Fruit fly (Drosophila melanogaster): ENCODE measurements around the gene AIF.
A peak's percentile ranks its signal among the peaks of the same experiment; 100 is the strongest.

AIF gene

dm6 chr2L:2180120-2180539 is 28.6 kb downstream of the AIF start (continued):
- TF ChIP-seq Adf1 (GFP tag; IDR thresholded peaks at IDR 0.05) (peak; percentile 48), gsb-n (tag; optimal IDR thresholded peaks at IDR 0.05) (peak; percentile 93), twi (tag; optimal IDR thresholded peaks at IDR 0.05) (peak; percentile 68), pzg (GFP tag; optimal IDR thresholded peaks at IDR 0.05) (no peak), crol (GFP tag; IDR thresholded peaks at IDR 0.05) (peak; percentile 68), Camta (GFP tag; optimal IDR thresholded peaks at IDR 0.05) (peak; percentile 81), Ada2b (GFP tag; IDR thresholded peaks at IDR 0.05) (peak; percentile 91), Hr78 (GFP tag; optimal IDR thresholded peaks at IDR 0.05) (peak in 1 of 2 experiments; percentile 97), NFAT (GFP tag; IDR thresholded peaks at IDR 0.05) (peak; percentile 61), ap (GFP tag; IDR thresholded peaks at IDR 0.05) (peak; percentile 91), nerfin-2 (GFP tag; IDR thresholded peaks at IDR 0.05; ENCODE audit: partially characterized antibody) (no peak), NfI (GFP tag; optimal IDR thresholded peaks at IDR 0.05) (peak; percentile 79), wek (GFP tag; optimal IDR thresholded peaks at IDR 0.05) (peak; percentile 66), Dek (tag; optimal IDR thresholded peaks at IDR 0.05) (peak; percentile 86), mld (GFP tag; IDR thresholded peaks at IDR 0.05; ENCODE audit: partially characterized antibody) (no peak), CG15073 (GFP tag; optimal IDR thresholded peaks at IDR 0.05) (peak; percentile 55), CG12391 (tag; optimal IDR thresholded peaks at IDR 0.05) (peak; percentile 94), wor (GFP tag; IDR thresholded peaks at IDR 0.05) (peak; percentile 87), klu (GFP tag; IDR thresholded peaks at IDR 0.05) (peak; percentile 64), CG2712 (tag; optimal IDR thresholded peaks at IDR 0.05) (peak; percentile 96), run (tag; optimal IDR thresholded peaks at IDR 0.05) (peak; percentile 90), Bgb (GFP tag; IDR thresholded peaks at IDR 0.05; ENCODE audit: partially characterized antibody) (no peak), Fer1 (GFP tag; optimal IDR thresholded peaks at IDR 0.05) (peak; percentile 88), Side (GFP tag; optimal IDR thresholded peaks at IDR 0.05) (peak; percentile 71), CG7963 (GFP tag; IDR thresholded peaks at IDR 0.05; ENCODE audit: partially characterized antibody) (no peak), pnt (GFP tag; optimal IDR thresholded peaks at IDR 0.05) (peak; percentile 74), emc (GFP tag; optimal IDR thresholded peaks at IDR 0.05) (peak; percentile 17), Dll (GFP tag; IDR thresholded peaks at IDR 0.05; ENCODE audit: partially characterized antibody) (no peak), HHEX (GFP tag; optimal IDR thresholded peaks at IDR 0.05) (peak; percentile 87), vnd (GFP tag; IDR thresholded peaks at IDR 0.05; ENCODE audit: partially characterized antibody) (no peak), fd64A (GFP tag; optimal IDR thresholded peaks at IDR 0.05) (peak; percentile 82), CG1602 (GFP tag; optimal IDR thresholded peaks at IDR 0.05) (peak; percentile 85), CG2199 (GFP tag; IDR thresholded peaks at IDR 0.05) (peak; percentile 80; the same call in 2 of the 3 replicates), grau (tag; optimal IDR thresholded peaks at IDR 0.05) (peak; percentile 90), CG1832 (GFP tag; optimal IDR thresholded peaks at IDR 0.05) (no peak), chinmo (GFP tag; IDR thresholded peaks at IDR 0.05; ENCODE audit: partially characterized antibody) (peak; percentile 51; the same call in 1 of the 4 replicates), CG8290 (GFP tag; optimal IDR thresholded peaks at IDR 0.05) (peak; percentile 73), CG8290 (tag; optimal IDR thresholded peaks at IDR 0.05) (peak; percentile 26 to 81), CG5953 (GFP tag; IDR thresholded peaks at IDR 0.05) (peak; percentile 87), tin (GFP tag; optimal IDR thresholded peaks at IDR 0.05) (peak; percentile 91), CG7357 (GFP tag; IDR thresholded peaks at IDR 0.05) (peak; percentile 72; the same call in 2 of the 3 replicates), gce (GFP tag; IDR thresholded peaks at IDR 0.05) (peak; percentile 89), Tbp (GFP tag; optimal IDR thresholded peaks at IDR 0.05) (no peak), CG18011 (GFP tag; optimal IDR thresholded peaks at IDR 0.05) (peak; percentile 64), corto (GFP tag; optimal IDR thresholded peaks at IDR 0.05) (no peak), vfl (GFP tag; optimal IDR thresholded peaks at IDR 0.05) (peak; percentile 63), Hmr (GFP tag; optimal IDR thresholded peaks at IDR 0.05) (peak; percentile 82), CrebB (tag; optimal IDR thresholded peaks at IDR 0.05) (peak; percentile 78), CG16813 (GFP tag; IDR thresholded peaks at IDR 0.05; ENCODE audit: partially characterized antibody) (no peak), Ets97D (GFP tag; optimal IDR thresholded peaks at IDR 0.05) (peak; percentile 62)
